Fruit fly (Drosophila melanogaster): Measurements from ENCODE around the gene Prosbeta7.

Gene Prosbeta7

DNA sequence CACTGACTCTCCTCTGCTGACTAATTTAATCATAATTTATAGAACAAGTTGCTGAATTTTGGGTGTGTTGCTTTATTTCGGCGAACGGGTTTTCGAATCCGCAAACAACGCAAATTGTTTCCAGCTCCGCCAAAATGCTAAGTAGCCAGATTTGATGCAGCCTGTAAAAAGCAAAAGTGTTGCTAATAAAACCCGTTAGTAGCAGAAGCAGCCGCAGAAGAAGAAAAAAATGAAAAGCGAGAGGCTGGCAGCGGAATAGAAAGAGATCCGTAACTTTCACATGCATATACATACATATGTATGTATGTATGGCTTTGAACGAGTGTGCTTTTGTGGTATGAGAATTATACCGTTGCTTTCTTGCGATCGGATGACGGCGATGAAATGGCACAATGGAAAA is 33.9 kb upstream of the Prosbeta7 start:
- TF ChIP-seq crc (GFP tag; optimal IDR thresholded peaks at IDR 0.05) = no peak
- no peak for TF ChIP-seq CG7928 (GFP tag; optimal IDR thresholded peaks at IDR 0.05)
- TF ChIP-seq Xbp1 (GFP tag; optimal IDR thresholded peaks at IDR 0.05) = no peak
- TF ChIP-seq Hr3 (GFP tag; optimal IDR thresholded peaks at IDR 0.05) = no peak
- TF ChIP-seq Blimp-1 (GFP tag; optimal IDR thresholded peaks at IDR 0.05) = peak; percentile 96
- no peak for TF ChIP-seq CG2120 (GFP tag; optimal IDR thresholded peaks at IDR 0.05)
- no peak for TF ChIP-seq CG3847 (GFP tag; IDR thresholded peaks at IDR 0.05)
- no peak for TF ChIP-seq CG12299 (tag; optimal IDR thresholded peaks at IDR 0.05)
- TF ChIP-seq CG8359 (GFP tag; optimal IDR thresholded peaks at IDR 0.05; ENCODE audit: borderline replicate concordance) = no peak
- no peak for TF ChIP-seq nau (GFP tag; optimal IDR thresholded peaks at IDR 0.05)
- no peak for TF ChIP-seq sna (GFP tag; IDR thresholded peaks at IDR 0.05; ENCODE audit: partially characterized antibody)
- no peak for TF ChIP-seq CG3407 (GFP tag; optimal IDR thresholded peaks at IDR 0.05)
- TF ChIP-seq ham (GFP tag; IDR thresholded peaks at IDR 0.05) = no peak
- TF ChIP-seq CG34224 (GFP tag; IDR thresholded peaks at IDR 0.05; ENCODE audit: partially characterized antibody) = no peak
- TF ChIP-seq Bteb2 (GFP tag; optimal IDR thresholded peaks at IDR 0.05) = no peak
- TF ChIP-seq Ets65A (GFP tag) = peak; percentile 30
- TF ChIP-seq crol (GFP tag; IDR thresholded peaks at IDR 0.05) = no peak

DNA sequence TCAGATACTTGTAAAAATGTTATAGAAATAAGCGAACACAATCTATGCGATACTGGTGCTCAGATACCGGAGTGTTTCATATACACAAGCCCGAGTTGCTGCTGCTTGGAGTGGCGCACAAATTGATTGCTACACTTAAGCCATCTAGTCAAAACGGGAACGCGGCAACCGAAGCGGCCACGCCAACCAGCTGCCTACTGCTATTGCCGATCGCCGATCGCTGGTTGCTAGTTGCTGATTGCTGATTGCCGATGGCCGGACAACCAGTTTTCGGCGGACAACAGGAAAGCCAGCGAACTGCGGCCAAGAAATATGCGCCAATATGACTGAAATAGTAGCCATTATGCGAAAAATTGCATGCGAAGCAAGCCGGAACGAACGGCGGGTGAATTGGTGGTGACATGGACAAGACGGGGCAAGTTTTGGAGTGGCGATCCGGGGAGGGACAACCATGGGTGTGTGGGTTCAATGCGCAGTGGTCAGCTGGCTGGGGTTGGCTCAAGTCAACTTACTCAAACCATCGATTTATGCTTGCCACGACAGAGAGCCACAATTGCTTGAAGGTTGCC is 32.0 kb upstream of the Prosbeta7 start:
- peak; percentile 33 for TF ChIP-seq nom (GFP tag; optimal IDR thresholded peaks at IDR 0.05)
- TF ChIP-seq CG13287 (GFP tag; IDR thresholded peaks at IDR 0.05; ENCODE audit: partially characterized antibody) = no peak
- peak; percentile 53; the same call in 1 of the 3 replicates for TF ChIP-seq CG6175 (GFP tag; IDR thresholded peaks at IDR 0.05)
- TF ChIP-seq CG34224 (GFP tag; IDR thresholded peaks at IDR 0.05; ENCODE audit: partially characterized antibody) = no peak
- no peak for TF ChIP-seq unc-4 (GFP tag; IDR thresholded peaks at IDR 0.05; ENCODE audit: partially characterized antibody)
- peak; percentile 15; the same call in 1 of the 2 replicates for TF ChIP-seq Rfx (GFP tag; IDR thresholded peaks at IDR 0.05)
- TF ChIP-seq Ets65A (GFP tag) = peak; percentile 55
- TF ChIP-seq cg (GFP tag; optimal IDR thresholded peaks at IDR 0.05) = no peak
- TF ChIP-seq CG12769 (tag; optimal IDR thresholded peaks at IDR 0.05) = peak; percentile 54
- no peak for TF ChIP-seq crc (GFP tag; optimal IDR thresholded peaks at IDR 0.05)
- TF ChIP-seq sd (tag; optimal IDR thresholded peaks at IDR 0.05) = no peak
- peak; percentile 29 for TF ChIP-seq grn (GFP tag; optimal IDR thresholded peaks at IDR 0.05)
- TF ChIP-seq Drgx (GFP tag; IDR thresholded peaks at IDR 0.05) = 0 out of 2 replicates have a peak, but pooled peaks have one; percentile 7
- TF ChIP-seq CG11093 (GFP tag; IDR thresholded peaks at IDR 0.05) = 0 out of 3 replicates have a peak, but pooled peaks have one; percentile 14

DNA sequence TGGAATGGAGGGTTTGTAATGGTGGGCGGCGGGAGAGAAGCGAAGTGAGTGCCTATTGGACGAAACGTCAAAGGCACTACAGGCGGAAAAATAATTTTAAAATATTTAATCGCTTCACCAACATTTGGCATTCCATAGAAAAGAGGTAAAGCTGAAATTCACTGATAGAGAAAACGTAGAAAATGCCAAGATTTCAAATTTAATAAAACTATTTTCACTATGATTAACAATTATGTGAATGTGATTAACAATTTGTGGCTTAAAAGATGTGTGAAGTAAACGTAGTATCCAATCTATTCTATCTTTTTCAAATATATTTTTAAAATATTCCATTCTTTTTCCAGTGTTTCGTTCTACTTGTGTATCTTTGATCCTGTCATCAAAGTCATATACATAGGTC is 31.3 kb upstream of the Prosbeta7 start:
- TF ChIP-seq Drgx (GFP tag; IDR thresholded peaks at IDR 0.05) = peak; percentile 29; the same call in 1 of the 2 replicates
- TF ChIP-seq sens (GFP tag) = peak; percentile 59
- TF ChIP-seq CG8281 (tag; optimal IDR thresholded peaks at IDR 0.05) = no peak
- peak in 1 of 2 experiments; percentile 4 for TF ChIP-seq bsh (GFP tag; optimal IDR thresholded peaks at IDR 0.05)

DNA sequence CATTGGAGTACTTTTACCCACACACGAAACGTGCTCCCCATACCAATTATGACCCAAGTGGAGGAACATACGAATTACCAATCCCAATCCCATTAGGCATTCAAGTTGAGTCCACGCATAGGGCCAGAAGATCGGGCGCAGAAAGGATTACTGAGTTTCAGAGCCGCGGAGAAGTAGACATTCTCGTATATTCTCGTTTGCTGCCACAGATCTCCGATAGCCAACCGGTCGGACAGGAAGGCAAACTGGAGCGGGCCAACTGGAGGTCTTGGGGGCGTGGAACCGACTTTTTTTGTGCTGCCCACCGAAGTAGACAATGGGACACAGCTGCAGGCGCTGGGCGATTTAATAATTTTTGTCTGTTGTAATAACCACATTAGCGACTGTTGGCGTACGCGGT is 30.9 kb upstream of the Prosbeta7 start:
- TF ChIP-seq pan (optimal IDR thresholded peaks at IDR 0.05) (no peak), pan (GFP tag; optimal IDR thresholded peaks at IDR 0.05 in 1 of 2, IDR thresholded peaks at IDR 0.05 in 1 of 2) (no peak), fd96Cb (tag; optimal IDR thresholded peaks at IDR 0.05) (no peak), kni (GFP tag; optimal IDR thresholded peaks at IDR 0.05) (peak; percentile 62), abd-A (tag; optimal IDR thresholded peaks at IDR 0.05) (no peak), chinmo (GFP tag; IDR thresholded peaks at IDR 0.05; ENCODE audit: partially characterized antibody) (0 out of 4 replicates have a peak, but pooled peaks have one; percentile 43), CG3163 (GFP tag; optimal IDR thresholded peaks at IDR 0.05) (no peak), vvl (GFP tag; IDR thresholded peaks at IDR 0.05) (peak; percentile 15; the same call in 1 of the 2 replicates), oc (tag; optimal IDR thresholded peaks at IDR 0.05) (peak; percentile 2), CG6175 (GFP tag; IDR thresholded peaks at IDR 0.05) (0 out of 3 replicates have a peak, but pooled peaks have one; percentile 13), CG1024 (GFP tag; IDR thresholded peaks at IDR 0.05) (no peak), Hr78 (GFP tag; optimal IDR thresholded peaks at IDR 0.05) (peak in 1 of 2 experiments; percentile 76), nom (GFP tag; optimal IDR thresholded peaks at IDR 0.05) (peak; percentile 10)
